Worm (Caenorhabditis elegans) whole organism, young adult: ENCODE results near the gene C39B5.6.

ENCODE experiments used
- B0336.3 ChIP-seq: fragments of 200-800 bp; sonication (Bioruptor generic); IDR thresholded peaks from 2 replicates; pipeline ENCODE4 v1.3.6; 2022; ENCODE audit warnings: missing genetic modification characterization, missing compliant biosample characterization
- D2030.7 ChIP-seq: fragments of 200-800 bp; sonication (Bioruptor generic); IDR thresholded peaks from 2 replicates; pipeline ENCODE4 v1.3.6; 2022; ENCODE audit warnings: missing genetic modification reagents, missing genetic modification characterization, missing compliant biosample characterization
- F37B4.10 ChIP-seq: fragments of 200-800 bp; sonication (Bioruptor generic); IDR thresholded peaks from 2 replicates; pipeline ENCODE4 v1.3.6; 2022; ENCODE audit warnings: missing genetic modification characterization, missing compliant biosample characterization
- F39B2.1 ChIP-seq: fragments of 200-800 bp; sonication (Bioruptor generic); IDR thresholded peaks from 2 replicates; pipeline ENCODE4 v1.3.6; 2022; ENCODE audit warnings: missing genetic modification reagents, missing genetic modification characterization, missing compliant biosample characterization
- F57A8.1 ChIP-seq: fragments of 200-800 bp; sonication (Bioruptor generic); optimal IDR thresholded peaks from 2 replicates; lab custom pipeline; 2018; ENCODE audit warnings: mild to moderate bottlenecking, missing genetic modification characterization, moderate library complexity, missing compliant biosample characterization
- Y53F4B.3 ChIP-seq: fragments of 200-800 bp; sonication (Bioruptor generic); IDR thresholded peaks from 2 replicates; pipeline ENCODE4 v1.3.6; 2022; ENCODE audit warnings: missing genetic modification reagents, missing genetic modification characterization, missing compliant biosample characterization
- Y79H2A.3 ChIP-seq: fragments of 200-800 bp; sonication (Bioruptor generic); conservative IDR thresholded peaks from 2 replicates; pipeline ENCODE4 v1.3.6; 2022; ENCODE audit warnings: missing genetic modification reagents, missing genetic modification characterization, missing compliant biosample characterization
- ZK185.1 ChIP-seq: sonication (generic microtip); optimal IDR thresholded peaks from 2 replicates; lab custom pipeline; 2016; ENCODE audit warnings: mild to moderate bottlenecking, missing genetic modification characterization, missing compliant biosample characterization; ENCODE audit not compliant: poor library complexity, severe bottlenecking
- akir-1 ChIP-seq: fragments of 200-800 bp; sonication (Bioruptor generic); optimal IDR thresholded peaks from 2 replicates; lab custom pipeline; 2018; ENCODE audit warnings: mild to moderate bottlenecking, missing genetic modification characterization, moderate library complexity, missing compliant biosample characterization
- aptf-2 ChIP-seq: fragments of 200-800 bp; sonication (Bioruptor generic); conservative IDR thresholded peaks from 2 replicates; pipeline ENCODE4 v1.3.6; 2022; ENCODE audit warnings: missing genetic modification reagents, missing genetic modification characterization, missing compliant biosample characterization
- bed-1 ChIP-seq: fragments of 200-800 bp; sonication (Bioruptor generic); IDR thresholded peaks from 2 replicates; pipeline ENCODE4 v1.3.6; 2022; ENCODE audit warnings: missing genetic modification reagents, missing genetic modification characterization, missing compliant biosample characterization
- ccch-3 ChIP-seq: fragments of 200-800 bp; sonication (Bioruptor generic); optimal IDR thresholded peaks from 2 replicates; lab custom pipeline; 2018; ENCODE audit warnings: mild to moderate bottlenecking, missing genetic modification characterization, missing compliant biosample characterization
- cebp-2 ChIP-seq: fragments of 200-800 bp; sonication (Bioruptor generic); IDR thresholded peaks from 2 replicates; pipeline ENCODE4 v1.3.6; 2022; ENCODE audit warnings: missing genetic modification characterization, missing compliant biosample characterization
- ceh-58 ChIP-seq: fragments of 200-800 bp; sonication (Bioruptor generic); IDR thresholded peaks from 2 replicates; pipeline ENCODE4 v1.3.6; 2022; ENCODE audit warnings: missing genetic modification characterization, missing compliant biosample characterization
- hmg-20 ChIP-seq: fragments of 200-800 bp; sonication (Bioruptor generic); IDR thresholded peaks from 2 replicates; pipeline ENCODE4 v1.3.6; 2022; ENCODE audit warnings: missing genetic modification reagents, missing genetic modification characterization, missing compliant biosample characterization
- let-607 ChIP-seq, 2 experiments: fragments of 200-800 bp in 1 of 2; sonication (Bioruptor generic) in 1 of 2; sonication (generic microtip) in 1 of 2; optimal IDR thresholded peaks; 2 replicates each; lab custom pipeline; 2016 to 2018; ENCODE audit warnings: mild to moderate bottlenecking in 2 of 2, missing compliant biosample characterization in 2 of 2, missing genetic modification characterization in 2 of 2, moderate library complexity in 2 of 2, missing genotype in 1 of 2
- lin-54 ChIP-seq: fragments of 200-800 bp; sonication (Bioruptor generic); optimal IDR thresholded peaks from 2 replicates; lab custom pipeline; 2018; ENCODE audit warnings: mild to moderate bottlenecking, missing genetic modification characterization, missing compliant biosample characterization
- lir-1 ChIP-seq: fragments of 200-800 bp; sonication (Bioruptor generic); conservative IDR thresholded peaks from 2 replicates; pipeline ENCODE4 v1.3.6; 2022; ENCODE audit warnings: missing genetic modification reagents, missing genetic modification characterization, missing compliant biosample characterization
- mes-4 ChIP-seq: sonication (generic microtip); optimal IDR thresholded peaks from 2 replicates; lab custom pipeline; 2016; ENCODE audit warnings: missing genotype, missing genetic modification characterization, missing compliant biosample characterization
- nfya-2 ChIP-seq: fragments of 200-800 bp; sonication (Bioruptor generic); IDR thresholded peaks from 2 replicates; pipeline ENCODE4 v1.3.6; 2022; ENCODE audit warnings: missing genetic modification reagents, missing genetic modification characterization, missing compliant biosample characterization
- nhr-27 ChIP-seq: fragments of 200-800 bp; sonication (Bioruptor generic); optimal IDR thresholded peaks from 2 replicates; lab custom pipeline; 2018; ENCODE audit warnings: mild to moderate bottlenecking, missing genetic modification characterization, moderate library complexity, missing compliant biosample characterization
- pha-4 ChIP-seq: fragments of 150-350 bp; sonication (generic microtip); optimal IDR thresholded peaks from 2 replicates; lab custom pipeline; 2014; ENCODE audit warnings: missing biosample characterization, missing genetic modification reagents, missing genetic modification characterization
- repo-1 ChIP-seq: sonication (generic microtip); optimal IDR thresholded peaks from 2 replicates; lab custom pipeline; 2017; ENCODE audit warnings: mild to moderate bottlenecking, missing genetic modification characterization, missing compliant biosample characterization
- rpc-1 ChIP-seq, 2 experiments: fragments of 150-350 bp in 1 of 2; sonication (generic microtip) in 1 of 2; optimal IDR thresholded peaks; 2 replicates each; lab custom pipeline; 2014 to 2018; ENCODE audit warnings: missing biosample characterization in 1 of 2, missing genetic modification characterization in 1 of 2, missing genetic modification reagents in 1 of 2, missing genotype in 1 of 2
- sptf-2 ChIP-seq: fragments of 200-800 bp; sonication (Bioruptor generic); optimal IDR thresholded peaks from 2 replicates; lab custom pipeline; 2018; ENCODE audit warnings: mild to moderate bottlenecking, missing genetic modification characterization, missing compliant biosample characterization
- tlf-1 ChIP-seq: fragments of 200-800 bp; sonication (Bioruptor generic); optimal IDR thresholded peaks from 2 replicates; lab custom pipeline; 2018; ENCODE audit warnings: mild to moderate bottlenecking, missing genetic modification characterization, missing compliant biosample characterization
- unc-62 ChIP-seq: fragments of 150-350 bp; optimal IDR thresholded peaks from 2 replicates; lab custom pipeline; 2014; ENCODE audit warnings: missing biosample characterization, missing genetic modification reagents, missing genetic modification characterization
- zim-3 ChIP-seq: sonication (generic microtip); optimal IDR thresholded peaks from 2 replicates; lab custom pipeline; 2017; ENCODE audit warnings: mild to moderate bottlenecking, missing genetic modification characterization, moderate library complexity, missing compliant biosample characterization
- ztf-18 ChIP-seq: sonication (generic microtip); optimal IDR thresholded peaks from 2 replicates; lab custom pipeline; 2016; ENCODE audit warnings: missing genotype, mild to moderate bottlenecking, missing genetic modification characterization, missing compliant biosample characterization
- ztf-22 ChIP-seq: fragments of 200-800 bp; sonication (Bioruptor generic); optimal IDR thresholded peaks from 2 replicates; lab custom pipeline; 2018; ENCODE audit warnings: mild to moderate bottlenecking, missing genetic modification characterization, moderate library complexity, missing compliant biosample characterization
- ztf-26 ChIP-seq: sonication (generic microtip); optimal IDR thresholded peaks from 2 replicates; lab custom pipeline; 2017; ENCODE audit warnings: missing genetic modification characterization, missing compliant biosample characterization
- ztf-28 ChIP-seq: fragments of 200-800 bp; sonication (Bioruptor generic); IDR thresholded peaks from 2 replicates; pipeline ENCODE4 v1.3.6; 2022; ENCODE audit warnings: missing genetic modification reagents, missing genetic modification characterization, missing compliant biosample characterization
- ztf-3 ChIP-seq: fragments of 200-800 bp; sonication (Bioruptor generic); optimal IDR thresholded peaks from 2 replicates; lab custom pipeline; 2018; ENCODE audit warnings: mild to moderate bottlenecking, missing genetic modification characterization, missing compliant biosample characterization

The C39B5.6 gene

ce11 chrIII:2239587-2240144 is 41.9 kb downstream of the C39B5.6 start, which contains the start of gene C39B5.10:
Gene C39B5.10, minus strand, starts transcription at chrIII:2239637.
- TF ChIP-seq aptf-2 (GFP tag; lab: Robert Waterston, UW) (no peak), ztf-26 (tag; lab: Kevin White, UChicago) (no peak), ztf-22 (no peak), akir-1 (no peak), let-607 (tag; optimal IDR thresholded peaks at IDR 0.05; lab: Kevin White, UChicago) (no peak), cebp-2 (GFP tag; lab: Robert Waterston, UW) (no peak), bed-1 (GFP tag; lab: Robert Waterston, UW) (no peak), sptf-2 (GFP tag; lab: Kevin White, UChicago) (no peak)
- TF ChIP-seq, all 124 proteins: peak for 0

ce11 chrIII:2240471-2240870 is 42.7 kb downstream of the C39B5.6 start, which contains the start of gene srz-56:
Gene srz-56, plus strand, starts transcription at chrIII:2240771.
- TF ChIP-seq ceh-58 (GFP tag; lab: Robert Waterston, UW) = no peak
- no peak for TF ChIP-seq aptf-2 (GFP tag; lab: Robert Waterston, UW)
- TF ChIP-seq F57A8.1 = no peak
- TF ChIP-seq ztf-28 (GFP tag; lab: Robert Waterston, UW) = no peak
- TF ChIP-seq B0336.3 (GFP tag; lab: Robert Waterston, UW) = no peak
- no peak for TF ChIP-seq ccch-3
- TF ChIP-seq ztf-18 = no peak
- no peak for TF ChIP-seq rpc-1 (optimal IDR thresholded peaks at IDR 0.05; lab: Kevin White, UChicago)
- TF ChIP-seq rpc-1 (tag; optimal IDR thresholded peaks at IDR 0.05; lab: Kevin White, UChicago) = no peak
- TF ChIP-seq Y79H2A.3 (GFP tag; lab: Robert Waterston, UW) = no peak
- TF ChIP-seq let-607 (tag; optimal IDR thresholded peaks at IDR 0.05; lab: Kevin White, UChicago) = no peak
- no peak for TF ChIP-seq nhr-27 (tag; lab: Kevin White, UChicago)
- TF ChIP-seq Y53F4B.3 (GFP tag; lab: Robert Waterston, UW) = no peak
- no peak for TF ChIP-seq repo-1 (tag; lab: Kevin White, UChicago)
- no peak for TF ChIP-seq ZK185.1
- TF ChIP-seq hmg-20 = no peak
- TF ChIP-seq ztf-3 (GFP tag; lab: Kevin White, UChicago) = no peak
- no peak for TF ChIP-seq unc-62 (GFP tag; lab: Kevin White, UChicago)
- TF ChIP-seq nfya-2 (GFP tag; lab: Robert Waterston, UW) = no peak

- TF ChIP-seq D2030.7 (GFP tag; lab: Robert Waterston, UW) = no peak
- no peak for TF ChIP-seq F37B4.10 (GFP tag; lab: Robert Waterston, UW)
- no peak for TF ChIP-seq bed-1 (GFP tag; lab: Robert Waterston, UW)
- no peak for TF ChIP-seq ztf-22
- TF ChIP-seq tlf-1 (GFP tag; lab: Kevin White, UChicago) = no peak
- no peak for TF ChIP-seq pha-4 (tag; lab: Kevin White, UChicago)
- no peak for TF ChIP-seq F39B2.1 (GFP tag; lab: Robert Waterston, UW)
- no peak for TF ChIP-seq lir-1 (GFP tag; lab: Robert Waterston, UW)
- no peak for TF ChIP-seq ztf-3 (GFP tag; lab: Kevin White, UChicago)
- TF ChIP-seq let-607 (tag; optimal IDR thresholded peaks at IDR 0.05; lab: Kevin White, UChicago) = no peak
- TF ChIP-seq B0336.3 (GFP tag; lab: Robert Waterston, UW) = no peak
- no peak for TF ChIP-seq zim-3 (tag; lab: Kevin White, UChicago)
- no peak for TF ChIP-seq ztf-18
- TF ChIP-seq ztf-28 (GFP tag; lab: Robert Waterston, UW) = no peak
- no peak for TF ChIP-seq mes-4 (tag; lab: Kevin White, UChicago)
- TF ChIP-seq lin-54 = no peak
- TF ChIP-seq, all 124 proteins: peak for 0
These were observed 45.8 kb downstream of the C39B5.6 start for ce11 chrIII:2243617-2244016.
